Fruit fly (Drosophila melanogaster) whole organism, embryonic: Measurements from ENCODE around the gene CG42766.

ENCODE experiments used
- CG10565 ChIP-seq: fragments of 200-800 bp; sonication (Bioruptor generic); optimal IDR thresholded peaks from 3 replicates; lab custom pipeline; 2016; ENCODE audit warnings: missing biosample characterization, mild to moderate bottlenecking, missing genetic modification characterization
- CG1647 ChIP-seq: fragments of 200-800 bp; sonication (Bioruptor generic); optimal IDR thresholded peaks from 3 replicates; lab custom pipeline; 2016; ENCODE audit warnings: missing biosample characterization, missing genetic modification characterization
- CG9215 ChIP-seq: fragments of 200-800 bp; sonication (Bioruptor generic); IDR thresholded peaks from 2 replicates; pipeline ENCODE4 v1.3.6; 2022; ENCODE audit warnings: missing biosample characterization, missing genetic modification characterization
- Lpt ChIP-seq: fragments of >200 bp; optimal IDR thresholded peaks from 2 replicates; lab custom pipeline; 2018; ENCODE audit warnings: missing biosample characterization, missing genetic modification characterization
- NC2β ChIP-seq: fragments of 200-800 bp; sonication (Bioruptor generic); optimal IDR thresholded peaks from 2 replicates; lab custom pipeline; 2016; ENCODE audit warnings: missing biosample characterization, missing genetic modification characterization
- ind ChIP-seq: fragments of 200-800 bp; sonication (Bioruptor generic); optimal IDR thresholded peaks from 3 replicates; lab custom pipeline; 2016; ENCODE audit warnings: missing biosample characterization, missing genetic modification characterization
- psq ChIP-seq: fragments of 200-800 bp; sonication (Bioruptor generic); optimal IDR thresholded peaks from 2 replicates; lab custom pipeline; 2017; ENCODE audit warnings: missing biosample characterization, missing genetic modification characterization

dm6 chrX:15950056-15950455 lies 26.6 kb upstream of the CG42766 start:
- TF ChIP-seq psq (GFP tag; lab: Kevin White, UChicago) (no peak), CG10565 (no peak), CG1647 (GFP tag; lab: Kevin White, UChicago) (no peak), CG9215 (GFP tag; lab: Robert Waterston, UW) (no peak), NC2β (GFP tag; lab: Kevin White, UChicago) (no peak), ind (GFP tag; lab: Kevin White, UChicago) (no peak), Lpt (GFP tag; lab: Kevin White, UChicago) (no peak)
